Worm (Caenorhabditis elegans) whole organism, L2 larva: ENCODE measurements around the gene C32D5.12.

ENCODE experiments used
- C34F6.9 ChIP-seq: fragments of 150-350 bp; optimal IDR thresholded peaks from 2 replicates; lab custom pipeline; 2014; ENCODE audit warnings: missing biosample characterization, missing genetic modification characterization
- F13H6.1 ChIP-seq: sonication (generic microtip); optimal IDR thresholded peaks from 2 replicates; lab custom pipeline; 2016; ENCODE audit warnings: missing genetic modification characterization, missing compliant biosample characterization
- R02D3.7 ChIP-seq: fragments of 150-350 bp; optimal IDR thresholded peaks from 2 replicates; lab custom pipeline; 2014; ENCODE audit warnings: missing biosample characterization, missing genetic modification characterization
- Y55F3AM.14 ChIP-seq: fragments of 200-800 bp; sonication (Bioruptor generic); optimal IDR thresholded peaks from 2 replicates; lab custom pipeline; 2018; ENCODE audit warnings: mild to moderate bottlenecking, missing genetic modification characterization, missing compliant biosample characterization
- ZK546.5 ChIP-seq: sonication (generic microtip); optimal IDR thresholded peaks from 2 replicates; lab custom pipeline; 2017; ENCODE audit warnings: missing biosample characterization, missing genetic modification characterization
- alr-1 ChIP-seq: fragments of 150-350 bp; optimal IDR thresholded peaks from 2 replicates; lab custom pipeline; 2014; ENCODE audit warnings: missing biosample characterization, missing genetic modification characterization
- aly-2 ChIP-seq: fragments of 150-350 bp; optimal IDR thresholded peaks from 2 replicates; lab custom pipeline; 2014; ENCODE audit warnings: missing biosample characterization, missing genetic modification characterization
- ama-1 ChIP-seq: fragments of 150-350 bp; optimal IDR thresholded peaks from 2 replicates; lab custom pipeline; 2018; ENCODE audit warnings: inconsistent platforms
- blmp-1 ChIP-seq: sonication (generic microtip); optimal IDR thresholded peaks from 2 replicates; lab custom pipeline; 2017; ENCODE audit warnings: missing genetic modification characterization, mild to moderate bottlenecking, missing compliant biosample characterization, antibody characterized with exemption, moderate library complexity; ENCODE audit not compliant: insufficient read depth
- ceh-16 ChIP-seq: fragments of 150-350 bp; optimal IDR thresholded peaks from 2 replicates; lab custom pipeline; 2014; ENCODE audit warnings: missing biosample characterization, missing genetic modification characterization
- ceh-82 ChIP-seq: fragments of 150-350 bp; optimal IDR thresholded peaks from 2 replicates; lab custom pipeline; 2014; ENCODE audit warnings: missing biosample characterization, missing genetic modification characterization
- crh-2 ChIP-seq: sonication (generic microtip); optimal IDR thresholded peaks from 2 replicates; lab custom pipeline; 2017; ENCODE audit warnings: missing biosample characterization, missing genetic modification characterization
- dmd-4 ChIP-seq: sonication (generic microtip); optimal IDR thresholded peaks from 2 replicates; lab custom pipeline; 2017; ENCODE audit warnings: missing biosample characterization, missing genetic modification characterization
- egl-27 ChIP-seq: sonication (generic microtip); optimal IDR thresholded peaks from 3 replicates; lab custom pipeline; 2017; ENCODE audit warnings: missing biosample characterization, missing genetic modification reagents, missing genetic modification characterization
- elt-1 ChIP-seq: fragments of 150-350 bp; optimal IDR thresholded peaks from 2 replicates; lab custom pipeline; 2014; ENCODE audit warnings: missing biosample characterization, missing genetic modification characterization
- elt-3 ChIP-seq: sonication (generic microtip); optimal IDR thresholded peaks from 2 replicates; lab custom pipeline; 2017; ENCODE audit warnings: missing biosample characterization, missing genetic modification characterization
- fos-1 ChIP-seq: fragments of 150-350 bp; optimal IDR thresholded peaks from 2 replicates; lab custom pipeline; 2014; ENCODE audit warnings: missing biosample characterization, missing genetic modification characterization
- gmeb-1 ChIP-seq: fragments of 150-350 bp; optimal IDR thresholded peaks from 2 replicates; lab custom pipeline; 2014; ENCODE audit warnings: missing biosample characterization, missing genetic modification characterization
- lin-11 ChIP-seq: fragments of 150-350 bp; sonication (generic microtip); optimal IDR thresholded peaks from 2 replicates; lab custom pipeline; 2014; ENCODE audit warnings: missing biosample characterization, missing genetic modification characterization, inconsistent platforms, mixed read lengths
- lin-13 ChIP-seq: fragments of 150-350 bp; optimal IDR thresholded peaks from 2 replicates; lab custom pipeline; 2014; ENCODE audit warnings: missing biosample characterization, missing genetic modification reagents, missing genetic modification characterization
- lin-39 ChIP-seq: fragments of 150-350 bp; optimal IDR thresholded peaks from 2 replicates; lab custom pipeline; 2014; ENCODE audit warnings: missing biosample characterization, missing genetic modification reagents, missing genetic modification characterization
- lsy-2 ChIP-seq, 2 experiments: fragments of 150-350 bp in 1 of 2; sonication (generic microtip) in 1 of 2; optimal IDR thresholded peaks; 2 replicates each; lab custom pipeline; 2014 to 2017; ENCODE audit warnings: missing biosample characterization in 2 of 2, missing genetic modification characterization in 2 of 2
- mab-5 ChIP-seq: fragments of 150-350 bp; optimal IDR thresholded peaks from 2 replicates; lab custom pipeline; 2014; ENCODE audit warnings: missing biosample characterization, missing genetic modification characterization
- mbf-1 ChIP-seq: sonication (generic microtip); optimal IDR thresholded peaks from 2 replicates; lab custom pipeline; 2017; ENCODE audit warnings: missing biosample characterization, missing genetic modification characterization
- mdl-1 ChIP-seq, 2 experiments: fragments of 150-350 bp in 1 of 2; sonication (generic microtip) in 1 of 2; optimal IDR thresholded peaks; 2 replicates each; lab custom pipeline; 2017; ENCODE audit warnings: missing biosample characterization in 2 of 2, missing genetic modification characterization in 2 of 2
- nhr-10 ChIP-seq: sonication (generic microtip); optimal IDR thresholded peaks from 2 replicates; lab custom pipeline; 2017; ENCODE audit warnings: missing biosample characterization, missing genetic modification characterization
- nhr-11 ChIP-seq: fragments of 150-350 bp; optimal IDR thresholded peaks from 2 replicates; lab custom pipeline; 2014; ENCODE audit warnings: missing biosample characterization, missing genetic modification characterization
- nhr-12 ChIP-seq: fragments of 150-350 bp; optimal IDR thresholded peaks from 2 replicates; lab custom pipeline; 2014; ENCODE audit warnings: missing biosample characterization, missing genetic modification characterization
- nhr-129 ChIP-seq: fragments of 150-350 bp; optimal IDR thresholded peaks from 2 replicates; lab custom pipeline; 2014; ENCODE audit warnings: missing biosample characterization, missing genetic modification characterization
- nhr-21 ChIP-seq: fragments of 150-350 bp; optimal IDR thresholded peaks from 2 replicates; lab custom pipeline; 2014; ENCODE audit warnings: missing biosample characterization, missing genetic modification characterization
- nhr-23 ChIP-seq: fragments of 150-350 bp; optimal IDR thresholded peaks from 2 replicates; lab custom pipeline; 2014; ENCODE audit warnings: missing biosample characterization, missing genetic modification reagents, missing genetic modification characterization
- nhr-237 ChIP-seq: fragments of 150-350 bp; optimal IDR thresholded peaks from 2 replicates; lab custom pipeline; 2014; ENCODE audit warnings: missing biosample characterization, missing genetic modification characterization
- nhr-25 ChIP-seq: fragments of 150-350 bp; sonication (generic microtip); optimal IDR thresholded peaks from 3 replicates; lab custom pipeline; 2014; ENCODE audit warnings: missing biosample characterization, missing genetic modification characterization
- nhr-6 ChIP-seq: fragments of 150-350 bp; optimal IDR thresholded peaks from 2 replicates; lab custom pipeline; 2014; ENCODE audit warnings: missing biosample characterization, missing genetic modification characterization
- nhr-77 ChIP-seq: fragments of 150-350 bp; optimal IDR thresholded peaks from 2 replicates; lab custom pipeline; 2014; ENCODE audit warnings: missing biosample characterization, missing genetic modification characterization
- peb-1 ChIP-seq: fragments of 150-350 bp; optimal IDR thresholded peaks from 2 replicates; lab custom pipeline; 2014; ENCODE audit warnings: missing biosample characterization, missing genetic modification characterization
- sem-4 ChIP-seq: fragments of 150-350 bp; optimal IDR thresholded peaks from 2 replicates; lab custom pipeline; 2014; ENCODE audit warnings: missing biosample characterization, missing genetic modification reagents, missing genetic modification characterization
- skn-1 ChIP-seq: sonication (generic microtip); optimal IDR thresholded peaks from 2 replicates; lab custom pipeline; 2017; ENCODE audit warnings: missing biosample characterization, missing genetic modification characterization
- sma-3 ChIP-seq: sonication (generic microtip); optimal IDR thresholded peaks from 2 replicates; lab custom pipeline; 2016; ENCODE audit warnings: missing genetic modification reagents, missing genetic modification characterization, missing compliant biosample characterization
- sma-9 ChIP-seq, 2 experiments: fragments of 150-350 bp in 1 of 2; sonication (generic microtip) in 1 of 2; optimal IDR thresholded peaks; 2 replicates each; lab custom pipeline; 2014 to 2016; ENCODE audit warnings: missing genetic modification characterization in 2 of 2, mild to moderate bottlenecking in 1 of 2, missing biosample characterization in 1 of 2, missing compliant biosample characterization in 1 of 2, missing genetic modification reagents in 1 of 2, moderate library complexity in 1 of 2
- snpc-4 ChIP-seq: fragments of 150-350 bp; optimal IDR thresholded peaks from 2 replicates; lab custom pipeline; 2014; ENCODE audit warnings: missing biosample characterization, missing genetic modification characterization
- unc-39 ChIP-seq: fragments of 150-350 bp; optimal IDR thresholded peaks from 2 replicates; lab custom pipeline; 2014; ENCODE audit warnings: missing biosample characterization, missing genetic modification characterization
- unc-55 ChIP-seq: fragments of 150-350 bp; sonication (generic microtip); optimal IDR thresholded peaks from 3 replicates; lab custom pipeline; 2014; ENCODE audit warnings: missing biosample characterization, missing genetic modification reagents, missing genetic modification characterization
- unc-62 ChIP-seq: fragments of 150-350 bp; optimal IDR thresholded peaks from 2 replicates; lab custom pipeline; 2014; ENCODE audit warnings: missing biosample characterization, missing genetic modification reagents, missing genetic modification characterization
- zag-1 ChIP-seq: fragments of 150-350 bp; optimal IDR thresholded peaks from 2 replicates; lab custom pipeline; 2014; ENCODE audit warnings: missing biosample characterization, missing genetic modification characterization
- ztf-1 ChIP-seq: fragments of 200-800 bp; sonication (Bioruptor generic); conservative IDR thresholded peaks from 2 replicates; pipeline ENCODE4 v1.3.6; 2022; ENCODE audit warnings: missing genetic modification characterization, missing compliant biosample characterization
- ztf-11 ChIP-seq: sonication (generic microtip); optimal IDR thresholded peaks from 2 replicates; lab custom pipeline; 2017; ENCODE audit warnings: missing biosample characterization, missing genetic modification characterization
- ztf-4 ChIP-seq: fragments of 150-350 bp; optimal IDR thresholded peaks from 2 replicates; lab custom pipeline; 2014; ENCODE audit warnings: missing biosample characterization, missing genetic modification characterization

The C32D5.12 gene

ce11 chrII:6333887-6334286 lies 24.9 kb downstream of the C32D5.12 start, which contains the start of gene ttc-39B:
ttc-39B (minus strand) TSS chrII:6333987.
- TF ChIP-seq nhr-12 (tag; lab: Kevin White, UChicago) = no peak
- TF ChIP-seq C34F6.9 (tag; lab: Kevin White, UChicago) = no peak
- no peak for TF ChIP-seq egl-27
- no peak for TF ChIP-seq fos-1
- TF ChIP-seq lin-11 (tag; lab: Kevin White, UChicago) = no peak
- TF ChIP-seq R02D3.7 (tag; lab: Kevin White, UChicago) = no peak
- TF ChIP-seq F13H6.1 (tag; lab: Kevin White, UChicago) = no peak
- TF ChIP-seq lin-39 (tag; lab: Kevin White, UChicago) = no peak
- TF ChIP-seq nhr-23 (tag; lab: Kevin White, UChicago) = no peak
- TF ChIP-seq ztf-4 = no peak

DNA sequence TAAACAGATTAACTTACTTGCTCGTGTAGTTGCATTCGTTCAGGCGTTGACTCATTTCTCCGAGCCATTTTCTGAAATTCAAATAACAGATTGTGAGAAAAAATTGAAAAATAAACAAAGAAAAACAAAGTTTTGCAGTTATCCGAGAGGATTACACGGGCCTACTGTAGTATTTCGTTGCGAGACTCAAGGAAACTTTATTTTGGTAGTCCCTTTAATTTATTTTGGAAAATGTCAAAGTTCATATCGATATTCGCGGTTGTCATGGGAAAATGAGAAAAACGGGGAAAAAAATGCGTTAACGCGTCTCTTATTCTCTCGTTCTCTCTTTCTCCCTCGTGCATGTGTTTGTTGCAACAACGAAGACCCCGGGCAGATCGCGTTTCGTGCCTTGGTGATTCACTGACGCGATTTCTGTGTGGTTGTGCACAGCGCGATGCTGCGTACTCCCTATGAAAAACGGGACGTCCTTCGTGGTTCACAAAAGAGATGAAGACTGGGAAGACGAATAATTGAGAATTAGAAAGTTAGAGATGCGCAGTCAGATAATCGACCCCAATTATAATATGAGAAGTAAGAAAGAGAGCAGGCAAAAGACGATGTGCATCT lies 27.5 kb downstream of the C32D5.12 start, which contains the start of gene set-4:
Gene set-4, minus strand, starts transcription at position 120 of the 609 bp plus-strand sequence.
- TF ChIP-seq mab-5 (tag; lab: Kevin White, UChicago) (peak; percentile 84), mdl-1 (tag; optimal IDR thresholded peaks at IDR 0.05; lab: Kevin White, UChicago) (peak; percentile 18 to 91), nhr-11 (no peak), R02D3.7 (tag; lab: Kevin White, UChicago) (peak; percentile 50), nhr-237 (tag; lab: Kevin White, UChicago) (peak; percentile 20), elt-3 (tag; lab: Kevin White, UChicago) (no peak), nhr-129 (tag; lab: Kevin White, UChicago) (peak; percentile 96), nhr-6 (peak; percentile 85), nhr-21 (tag; lab: Kevin White, UChicago) (peak; percentile 87), sma-3 (GFP tag; lab: Kevin White, UChicago) (peak; percentile 91), nhr-77 (tag; lab: Kevin White, UChicago) (peak; percentile 68), gmeb-1 (tag; lab: Kevin White, UChicago) (peak; percentile 90), ZK546.5 (peak; percentile 27), egl-27 (peak; percentile 85), ceh-16 (tag; lab: Kevin White, UChicago) (peak; percentile 91), lin-11 (tag; lab: Kevin White, UChicago) (peak; percentile 89), ztf-4 (peak; percentile 90), elt-1 (tag; lab: Kevin White, UChicago) (no peak), unc-55 (GFP tag; lab: Kevin White, UChicago) (peak; percentile 96), Y55F3AM.14 (peak; percentile 78), nhr-12 (tag; lab: Kevin White, UChicago) (no peak), ztf-1 (GFP tag; lab: Robert Waterston, UW) (no peak), alr-1 (tag; lab: Kevin White, UChicago) (no peak), sma-9 (GFP tag; optimal IDR thresholded peaks at IDR 0.05; lab: Kevin White, UChicago) (peak; percentile 92), sma-9 (tag; optimal IDR thresholded peaks at IDR 0.05; lab: Kevin White, UChicago) (no peak), ceh-82 (tag; lab: Kevin White, UChicago) (peak; percentile 68), unc-39 (no peak), ztf-11 (tag; lab: Kevin White, UChicago) (peak; percentile 61), nhr-25 (tag; lab: Kevin White, UChicago) (peak; percentile 92), crh-2 (peak; percentile 97), F13H6.1 (tag; lab: Kevin White, UChicago) (peak; percentile 92), C34F6.9 (tag; lab: Kevin White, UChicago) (peak; percentile 98), unc-62 (GFP tag; lab: Kevin White, UChicago) (peak; percentile 59), sem-4 (tag; lab: Kevin White, UChicago) (peak; percentile 93), nhr-23 (tag; lab: Kevin White, UChicago) (no peak), peb-1 (tag; lab: Kevin White, UChicago) (no peak), ama-1 (peak; percentile 26), lin-39 (tag; lab: Kevin White, UChicago) (no peak), skn-1 (tag; lab: Kevin White, UChicago) (no peak), lin-13 (GFP tag; lab: Kevin White, UChicago) (peak; percentile 93), lsy-2 (tag; optimal IDR thresholded peaks at IDR 0.05; lab: Kevin White, UChicago) (peak; percentile 90 to 95), dmd-4 (tag; lab: Kevin White, UChicago) (no peak), aly-2 (no peak), fos-1 (peak; percentile 96), snpc-4 (tag; lab: Kevin White, UChicago) (peak; percentile 88), nhr-10 (tag; lab: Kevin White, UChicago) (peak; percentile 78), blmp-1 (peak; percentile 54), zag-1 (tag; lab: Kevin White, UChicago) (peak; percentile 72), mbf-1 (tag; lab: Kevin White, UChicago) (no peak)
